Worm (Caenorhabditis elegans) whole organism, midembryonic: ENCODE data around the gene B0334.20.

Source experiments
- T22C8.4 ChIP-seq: fragments of 200-800 bp; sonication (Bioruptor generic); IDR thresholded peaks from 2 replicates; pipeline ENCODE4 v1.3.6; 2022; ENCODE audit warnings: missing genetic modification characterization, missing compliant biosample characterization
- cog-1 ChIP-seq: sonication (generic microtip); optimal IDR thresholded peaks from 2 replicates; lab custom pipeline; 2016; ENCODE audit warnings: missing genetic modification characterization, missing compliant biosample characterization
- flt-1 ChIP-seq: fragments of 200-800 bp; sonication (Bioruptor generic); IDR thresholded peaks from 2 replicates; pipeline ENCODE4 v1.3.6; 2022; ENCODE audit warnings: missing genetic modification characterization, missing compliant biosample characterization
- med-1 ChIP-seq: sonication (generic microtip); optimal IDR thresholded peaks from 2 replicates; lab custom pipeline; 2017; ENCODE audit warnings: missing genetic modification characterization, mild to moderate bottlenecking, missing compliant biosample characterization, antibody characterized with exemption, missing genetic modification reagents; ENCODE audit not compliant: insufficient read depth
- ref-1 ChIP-seq: fragments of 200-800 bp; sonication (Bioruptor generic); conservative IDR thresholded peaks from 2 replicates; pipeline ENCODE4 v1.3.6; 2022; ENCODE audit warnings: missing genetic modification reagents, missing genetic modification characterization, missing compliant biosample characterization
- tab-1 ChIP-seq: fragments of 200-800 bp; sonication (Bioruptor generic); IDR thresholded peaks from 2 replicates; pipeline ENCODE4 v1.3.6; 2022; ENCODE audit warnings: missing genetic modification characterization, missing compliant biosample characterization
- ztf-23 ChIP-seq: fragments of 200-800 bp; sonication (Bioruptor generic); IDR thresholded peaks from 2 replicates; pipeline ENCODE4 v1.3.6; 2022; ENCODE audit warnings: missing genetic modification reagents, missing genetic modification characterization, missing compliant biosample characterization
- ztf-29 ChIP-seq: fragments of 200-800 bp; sonication (Bioruptor generic); IDR thresholded peaks from 2 replicates; pipeline ENCODE4 v1.3.6; 2022; ENCODE audit warnings: missing genetic modification reagents, missing genetic modification characterization, missing compliant biosample characterization

DNA sequence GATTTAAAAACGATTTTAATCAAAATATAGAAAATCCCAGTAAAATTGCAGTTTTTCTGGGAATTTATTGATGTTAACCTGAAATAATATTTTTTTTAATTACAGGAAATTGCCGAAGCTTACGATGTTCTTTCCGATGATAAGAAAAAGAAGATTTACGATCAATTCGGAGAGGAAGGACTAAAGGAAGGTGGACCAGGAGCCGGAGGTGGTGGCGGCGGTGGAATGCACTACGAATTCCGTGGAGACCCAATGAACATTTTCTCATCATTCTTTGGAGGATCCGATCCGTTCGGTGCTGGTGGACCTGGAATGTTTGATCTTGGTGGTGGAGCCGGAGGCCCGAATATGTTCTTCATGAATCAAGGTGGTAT lies 45.7 kb upstream of the B0334.20 start:
- TF ChIP-seq tab-1 (GFP tag; lab: Robert Waterston, UW), result no peak
- TF ChIP-seq ztf-23, result no peak
- TF ChIP-seq flt-1 (GFP tag; lab: Robert Waterston, UW), result no peak
- TF ChIP-seq cog-1 (tag; lab: Kevin White, UChicago), result no peak
- no peak for TF ChIP-seq ref-1 (GFP tag; lab: Robert Waterston, UW)
- no peak for TF ChIP-seq med-1 (GFP tag; lab: Kevin White, UChicago)
- TF ChIP-seq ztf-29 (GFP tag; lab: Robert Waterston, UW), result no peak
- no peak for TF ChIP-seq T22C8.4 (GFP tag; lab: Robert Waterston, UW)
